Fruit fly (Drosophila melanogaster) Kc167 (cell line): Measurements from ENCODE around the gene Ing5.

Source experiments
- Myc ChIP-seq: fragments of >200 bp; optimal IDR thresholded peaks from 2 replicates; lab custom pipeline; 2017; ENCODE audit warnings: missing external identifiers
- Sin3A ChIP-seq: fragments of >200 bp; optimal IDR thresholded peaks from 2 replicates; lab custom pipeline; 2018; ENCODE audit warnings: missing external identifiers
- h ChIP-seq: fragments of >200 bp; optimal IDR thresholded peaks from 3 replicates; lab custom pipeline; 2018; ENCODE audit warnings: missing external identifiers
- insv ChIP-seq: fragments of >200 bp; optimal IDR thresholded peaks from 3 replicates; lab custom pipeline; 2018; ENCODE audit warnings: missing external identifiers
- psq ChIP-seq: fragments of >200 bp; optimal IDR thresholded peaks from 2 replicates; lab custom pipeline; 2017; ENCODE audit warnings: missing external identifiers
- ttk ChIP-seq: sonication (Bioruptor generic); optimal IDR thresholded peaks from 2 replicates; lab custom pipeline; 2017; ENCODE audit warnings: missing external identifiers

Ing5 gene

DNA sequence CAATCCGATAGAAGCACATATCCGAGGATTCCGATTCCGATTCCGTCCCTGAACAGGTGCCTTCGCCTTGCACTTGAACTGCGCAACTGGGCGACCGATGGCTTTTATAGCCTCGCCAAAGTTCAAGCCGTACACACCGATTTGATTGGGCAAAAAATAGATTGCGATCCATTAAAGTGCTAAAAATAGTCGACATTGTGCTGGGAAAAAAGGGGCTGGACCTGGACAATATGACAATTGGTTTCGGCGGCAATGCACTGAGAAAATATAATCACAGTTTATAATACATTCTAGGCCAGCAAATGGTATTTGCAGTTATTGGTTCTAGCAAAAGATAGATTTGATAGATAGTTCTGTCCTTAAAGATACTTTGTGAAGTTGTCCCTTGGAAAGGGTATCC lies 25.6 kb downstream of the Ing5 start, which contains the start of gene CG9377:
TSS of gene CG9377 (minus strand) at position 101 of the 400 bp plus-strand sequence.
- no peak for TF ChIP-seq psq (lab: Kevin White, UChicago)
- TF ChIP-seq Sin3A: no peak
- TF ChIP-seq h (lab: Kevin White, UChicago): no peak
- no peak for TF ChIP-seq Myc (lab: Kevin White, UChicago)

DNA sequence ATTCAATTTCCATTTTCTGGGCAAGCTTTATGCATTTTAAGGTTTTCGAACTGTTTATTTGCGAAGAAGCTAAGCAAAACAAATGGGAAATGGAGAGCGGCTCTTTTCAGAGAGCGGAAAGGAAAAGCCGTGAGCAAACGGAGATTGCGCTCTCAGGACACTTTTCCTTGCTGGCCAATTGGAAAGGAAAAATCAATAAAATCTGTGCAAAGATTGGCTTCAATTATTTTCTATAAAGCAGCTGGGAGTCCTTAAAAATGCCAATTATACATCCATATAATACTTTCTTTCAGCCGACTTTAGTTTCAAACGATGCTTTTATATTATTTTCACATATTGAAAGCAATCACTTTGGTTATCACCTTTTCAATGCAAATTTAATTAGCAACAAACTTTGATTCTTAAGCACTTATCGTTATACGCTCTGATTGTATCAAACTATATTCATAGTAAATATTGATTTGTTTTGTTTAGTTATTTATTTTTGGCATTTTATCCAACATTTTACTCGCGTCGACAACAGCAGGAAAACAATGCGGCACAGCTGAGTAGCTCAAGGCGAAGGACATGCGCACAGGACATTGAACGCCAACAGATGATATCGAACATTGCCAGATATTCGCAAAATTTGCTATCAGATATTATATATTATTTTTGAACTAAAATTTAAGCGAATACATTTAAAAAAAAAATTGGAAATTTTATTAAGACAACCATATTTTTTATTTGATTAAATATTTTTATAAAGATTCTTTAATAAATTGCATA lies 32.3 kb downstream of the Ing5 start, which contains the start of gene CG9395:
TSS of gene CG9395 (minus strand) at position 494 of the 768 bp plus-strand sequence.
- TF ChIP-seq insv (no peak), Sin3A (no peak), Myc (lab: Kevin White, UChicago) (no peak), psq (lab: Kevin White, UChicago) (no peak), ttk (lab: Kevin White, UChicago) (no peak), h (lab: Kevin White, UChicago) (no peak)

DNA sequence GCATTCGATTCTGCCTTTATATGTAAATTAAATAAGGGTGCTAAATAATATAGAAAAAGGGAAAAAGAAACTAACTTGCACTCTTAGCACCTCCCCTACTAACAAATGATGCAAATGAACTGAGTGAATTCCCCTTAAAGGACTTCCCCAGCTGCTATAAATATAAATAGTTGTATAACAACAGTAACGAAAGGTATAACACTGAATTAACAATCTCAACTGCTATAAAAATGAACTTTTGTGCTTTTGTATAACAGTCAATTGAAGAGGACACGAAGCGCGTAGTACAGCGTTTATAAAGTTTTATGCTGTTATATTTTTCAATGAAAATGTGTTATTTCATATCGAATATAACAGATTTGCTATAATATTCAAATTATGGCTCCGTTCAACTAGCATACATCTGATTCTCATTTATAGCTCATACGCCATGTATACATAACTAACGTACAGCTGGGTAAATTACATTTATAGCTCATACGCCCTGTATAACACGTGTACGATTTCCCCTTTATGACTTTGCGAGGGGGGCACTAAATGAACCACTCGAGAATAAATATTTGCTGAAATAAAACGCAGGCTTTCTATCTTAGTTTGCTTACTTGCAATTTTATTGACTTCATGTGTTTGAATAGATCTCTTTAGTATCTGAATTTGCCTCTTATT lies 37.7 kb downstream of the Ing5 start:
- no peak for TF ChIP-seq psq (lab: Kevin White, UChicago)
- no peak for TF ChIP-seq insv
- no peak for TF ChIP-seq ttk (lab: Kevin White, UChicago)
- no peak for TF ChIP-seq Myc (lab: Kevin White, UChicago)
- no peak for TF ChIP-seq Sin3A
- TF ChIP-seq h (lab: Kevin White, UChicago): no peak

DNA sequence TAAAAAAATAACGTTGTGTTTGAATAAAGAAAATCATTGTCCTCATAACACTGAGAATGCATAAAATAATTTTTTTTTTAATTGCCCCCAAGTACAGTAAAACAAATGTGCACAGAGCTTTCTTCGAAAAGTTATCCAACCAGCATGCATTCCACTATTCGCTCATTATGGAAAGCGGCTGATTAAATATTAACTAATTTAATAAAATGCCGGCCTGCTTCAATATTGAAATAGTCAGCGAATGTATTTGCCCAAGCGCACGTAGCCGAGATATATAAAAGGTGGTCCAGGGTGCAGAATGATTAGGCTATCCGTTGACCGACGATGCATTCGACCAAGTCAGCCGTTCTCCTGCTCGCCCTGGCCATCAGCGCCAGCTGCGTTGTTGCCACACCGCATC lies 39.6 kb downstream of the Ing5 start, which contains the start of gene CG16826:
TSS of gene CG16826 (plus strand) at position 301 of the 400 bp plus-strand sequence.
- TF ChIP-seq Myc (lab: Kevin White, UChicago) (no peak), ttk (lab: Kevin White, UChicago) (no peak), psq (lab: Kevin White, UChicago) (no peak)
